Worm (Caenorhabditis elegans): ENCODE data around the gene cash-1.

- no peak for TF ChIP-seq B0310.2 (tag; optimal IDR thresholded peaks at IDR 0.05)
- TF ChIP-seq hmbx-1 (tag; optimal IDR thresholded peaks at IDR 0.05), result no peak
- TF ChIP-seq ceh-13 (GFP tag; optimal IDR thresholded peaks at IDR 0.05), result no peak
- TF ChIP-seq pes-1 (GFP tag; IDR thresholded peaks at IDR 0.05), result no peak
- TF ChIP-seq scrt-1 (GFP tag; IDR thresholded peaks at IDR 0.05), result no peak
- no peak for TF ChIP-seq ama-1 (optimal IDR thresholded peaks at IDR 0.05)
- no peak for TF ChIP-seq sea-1 (GFP tag; conservative IDR thresholded peaks at IDR 0.05)
Measured at ce11 chrV:10382142-10382541, 20.1 kb downstream of the cash-1 start, which contains the start of gene pqn-2.

Measured in whole organism, early embryonic.